Fruit fly (Drosophila melanogaster): ENCODE measurements around the gene frac.

The frac gene

dm6 chr3L:7598329-7598728 lies 35.9 kb downstream of the frac start (continued):
- TF ChIP-seq acj6 (GFP tag; optimal IDR thresholded peaks at IDR 0.05) (peak; percentile 8), CG32006 (GFP tag; optimal IDR thresholded peaks at IDR 0.05) (peak; percentile 65), OdsH (GFP tag; optimal IDR thresholded peaks at IDR 0.05) (peak; percentile 12), eg (GFP tag; IDR thresholded peaks at IDR 0.05) (peak; percentile 82), Sox15 (GFP tag; optimal IDR thresholded peaks at IDR 0.05) (no peak), CG6792 (GFP tag; optimal IDR thresholded peaks at IDR 0.05) (no peak), fd85E (GFP tag; optimal IDR thresholded peaks at IDR 0.05) (no peak), CG8319 (GFP tag; optimal IDR thresholded peaks at IDR 0.05) (no peak), CG7368 (GFP tag; optimal IDR thresholded peaks at IDR 0.05) (no peak), CG34406 (GFP tag; optimal IDR thresholded peaks at IDR 0.05) (no peak), esn (GFP tag; optimal IDR thresholded peaks at IDR 0.05) (no peak)

- TF ChIP-seq spab (GFP tag; optimal IDR thresholded peaks at IDR 0.05) (peak; percentile 70), Sox15 (GFP tag; optimal IDR thresholded peaks at IDR 0.05) (peak; percentile 22), Met (GFP tag; optimal IDR thresholded peaks at IDR 0.05) (peak; percentile 72), CG11294 (GFP tag; IDR thresholded peaks at IDR 0.05) (no peak), CG34406 (GFP tag; optimal IDR thresholded peaks at IDR 0.05) (peak; percentile 60), salr (GFP tag; optimal IDR thresholded peaks at IDR 0.05) (peak; percentile 31 to 46), CG10631 (GFP tag; optimal IDR thresholded peaks at IDR 0.05) (peak; percentile 60), dac (GFP tag; optimal IDR thresholded peaks at IDR 0.05) (no peak), Blimp-1 (GFP tag; optimal IDR thresholded peaks at IDR 0.05) (peak; percentile 24), net (GFP tag; optimal IDR thresholded peaks at IDR 0.05) (peak; percentile 57), acj6 (GFP tag; optimal IDR thresholded peaks at IDR 0.05) (peak; percentile 50), CG4318 (GFP tag; optimal IDR thresholded peaks at IDR 0.05) (no peak), CG6276 (GFP tag; optimal IDR thresholded peaks at IDR 0.05) (no peak), Sox102F (GFP tag; optimal IDR thresholded peaks at IDR 0.05) (peak; percentile 70), CG6163 (GFP tag; IDR thresholded peaks at IDR 0.05) (peak; percentile 77), Eip75B (GFP tag; optimal IDR thresholded peaks at IDR 0.05) (peak; percentile 61), CG3919 (GFP tag; optimal IDR thresholded peaks at IDR 0.05) (peak; percentile 70), Gug (GFP tag; IDR thresholded peaks at IDR 0.05) (no peak), Hr39 (GFP tag; optimal IDR thresholded peaks at IDR 0.05) (peak; percentile 65), CG7368 (GFP tag; optimal IDR thresholded peaks at IDR 0.05) (peak; percentile 32), Smox (GFP tag; optimal IDR thresholded peaks at IDR 0.05) (peak; percentile 70), CG6792 (GFP tag; optimal IDR thresholded peaks at IDR 0.05) (peak; percentile 61), OdsH (GFP tag; optimal IDR thresholded peaks at IDR 0.05) (peak; percentile 67), Eip93F (GFP tag; optimal IDR thresholded peaks at IDR 0.05) (no peak), CG11762 (GFP tag; optimal IDR thresholded peaks at IDR 0.05; ENCODE audit: insufficient read depth) (peak; percentile 31), fd85E (GFP tag; optimal IDR thresholded peaks at IDR 0.05) (no peak), cyc (GFP tag; optimal IDR thresholded peaks at IDR 0.05) (peak; percentile 66), Hr4 (GFP tag; optimal IDR thresholded peaks at IDR 0.05) (peak; percentile 22), CG6854 (GFP tag; optimal IDR thresholded peaks at IDR 0.05) (peak; percentile 8), fd59A (GFP tag; optimal IDR thresholded peaks at IDR 0.05) (peak; percentile 16), CG3032 (tag; optimal IDR thresholded peaks at IDR 0.05) (peak; percentile 66), CG8319 (GFP tag; optimal IDR thresholded peaks at IDR 0.05) (peak; percentile 1), ss (GFP tag; optimal IDR thresholded peaks at IDR 0.05) (peak; percentile 70 to 85), vri (GFP tag; optimal IDR thresholded peaks at IDR 0.05) (peak; percentile 56), CG8632 (GFP tag; optimal IDR thresholded peaks at IDR 0.05) (peak; percentile 61), CG8119 (GFP tag; IDR thresholded peaks at IDR 0.05) (peak; percentile 54; the same call in 1 of the 3 replicates), lz (GFP tag; optimal IDR thresholded peaks at IDR 0.05) (peak; percentile 67), Lpt (GFP tag; optimal IDR thresholded peaks at IDR 0.05) (peak; percentile 27), svp (GFP tag) (peak; percentile 89), dsx (GFP tag; optimal IDR thresholded peaks at IDR 0.05; ENCODE audit: poor library complexity, severe bottlenecking) (peak; percentile 39), CG32006 (GFP tag; optimal IDR thresholded peaks at IDR 0.05) (peak; percentile 42), eg (GFP tag; IDR thresholded peaks at IDR 0.05) (0 out of 3 replicates have a peak, but pooled peaks have one; percentile 45), Ets21C (GFP tag; optimal IDR thresholded peaks at IDR 0.05) (peak; percentile 44), CG11902 (GFP tag; optimal IDR thresholded peaks at IDR 0.05) (peak; percentile 41), Eip78C (GFP tag) (peak; percentile 90), Hr38 (GFP tag; optimal IDR thresholded peaks at IDR 0.05) (no peak)
Measured at dm6 chr3L:7601122-7601841, 38.9 kb downstream of the frac start.
